Fruit fly (Drosophila melanogaster) whole organism, embryonic: ENCODE measurements around the gene vvl.

Experiments used
- Antp ChIP-seq: fragments of 200-800 bp; sonication (Bioruptor generic); optimal IDR thresholded peaks from 3 replicates; lab custom pipeline; 2016; ENCODE audit warnings: missing biosample characterization, missing genetic modification characterization
- Awh ChIP-seq: fragments of 200-800 bp; sonication (Bioruptor generic); IDR thresholded peaks from 2 replicates; pipeline ENCODE4, ENCODE4 v1.3.6; 2022; ENCODE audit warnings: missing biosample characterization, missing genetic modification characterization
- BEAF-32 ChIP-seq: fragments of 200-800 bp; sonication (Bioruptor generic); optimal IDR thresholded peaks from 3 replicates; lab custom pipeline; 2017; ENCODE audit warnings: missing biosample characterization, missing genetic modification characterization, mild to moderate bottlenecking, moderate library complexity, missing genetic modification reagents
- Blimp-1 ChIP-seq: fragments of 200-800 bp; sonication (Bioruptor generic); optimal IDR thresholded peaks from 3 replicates; lab custom pipeline; 2018; ENCODE audit warnings: missing biosample characterization, missing genetic modification characterization, mild to moderate bottlenecking, moderate library complexity, missing genetic modification reagents
- CG10321 ChIP-seq: fragments of 200-800 bp; sonication (Bioruptor generic); IDR thresholded peaks from 2 replicates; pipeline ENCODE4 v1.3.6; 2022; ENCODE audit warnings: missing biosample characterization, missing genetic modification characterization
- CG10979 ChIP-seq: fragments of 200-800 bp; sonication (Bioruptor generic); optimal IDR thresholded peaks from 2 replicates; lab custom pipeline; 2018; ENCODE audit warnings: missing biosample characterization, mild to moderate bottlenecking, missing genetic modification characterization, moderate library complexity
- CG11695 ChIP-seq: fragments of 200-800 bp; sonication (Bioruptor generic); IDR thresholded peaks from 3 replicates; pipeline ENCODE4 v1.3.6; 2022; ENCODE audit warnings: missing biosample characterization, missing genetic modification characterization
- CG12219 ChIP-seq: fragments of 200-800 bp; sonication (Bioruptor generic); optimal IDR thresholded peaks from 3 replicates; lab custom pipeline; 2018; ENCODE audit warnings: missing biosample characterization, mild to moderate bottlenecking, missing genetic modification characterization
- CG1233 ChIP-seq: fragments of 200-800 bp; sonication (Bioruptor generic); optimal IDR thresholded peaks from 4 replicates; lab custom pipeline; 2018; ENCODE audit warnings: missing biosample characterization, mild to moderate bottlenecking, missing genetic modification characterization
- CG14710 ChIP-seq: fragments of 200-800 bp; sonication (Bioruptor generic); optimal IDR thresholded peaks from 3 replicates; lab custom pipeline; 2019; ENCODE audit warnings: missing biosample characterization, mild to moderate bottlenecking, missing genetic modification characterization, moderate library complexity
- CG1603 ChIP-seq: fragments of 200-800 bp; sonication (Bioruptor generic); optimal IDR thresholded peaks from 2 replicates; lab custom pipeline; 2019; ENCODE audit warnings: missing biosample characterization, mild to moderate bottlenecking, missing genetic modification characterization, moderate library complexity
- CG18262 ChIP-seq: fragments of 200-800 bp; optimal IDR thresholded peaks from 3 replicates; lab custom pipeline; 2019; ENCODE audit warnings: missing biosample characterization, mild to moderate bottlenecking, missing genetic modification characterization, moderate library complexity
- CG3726 ChIP-seq: fragments of 200-800 bp; sonication (Bioruptor generic); IDR thresholded peaks from 3 replicates; pipeline ENCODE4, ENCODE4 v1.3.6; 2022; ENCODE audit warnings: missing biosample characterization, missing genetic modification characterization
- CG6175 ChIP-seq: fragments of 200-800 bp; sonication (Bioruptor generic); IDR thresholded peaks from 3 replicates; pipeline ENCODE4 v1.3.6; 2022; ENCODE audit warnings: missing biosample characterization, missing genetic modification characterization
- CG6689 ChIP-seq: fragments of 200-800 bp; sonication (Bioruptor generic); IDR thresholded peaks from 2 replicates; pipeline ENCODE4 v1.3.6; 2022; ENCODE audit warnings: missing biosample characterization, missing genetic modification characterization
- CG8359 ChIP-seq: fragments of 200-800 bp; sonication (Bioruptor generic); optimal IDR thresholded peaks from 2 replicates; lab custom pipeline; 2017; ENCODE audit warnings: missing biosample characterization, mild to moderate bottlenecking, missing genetic modification characterization, borderline replicate concordance
- Dp ChIP-seq: fragments of 200-800 bp; sonication (Bioruptor generic); optimal IDR thresholded peaks from 2 replicates; lab custom pipeline; 2018; ENCODE audit warnings: missing biosample characterization, mild to moderate bottlenecking, missing genetic modification characterization, moderate library complexity
- Drgx ChIP-seq: fragments of 200-800 bp; sonication (Bioruptor generic); IDR thresholded peaks from 2 replicates; pipeline ENCODE4 v1.3.6; 2022; ENCODE audit warnings: missing biosample characterization, missing genetic modification characterization
- H15 ChIP-seq: fragments of 200-800 bp; sonication (Bioruptor generic); IDR thresholded peaks from 3 replicates; pipeline ENCODE4 v1.3.6; 2022; ENCODE audit warnings: missing biosample characterization, missing genetic modification characterization
- Med ChIP-seq: fragments of 200-800 bp; sonication (Bioruptor generic); peaks from one replicate; lab custom pipeline; 2016; ENCODE audit warnings: missing biosample characterization, missing genetic modification characterization, mild to moderate bottlenecking, inconsistent platforms, moderate library complexity
- Neu2 ChIP-seq: fragments of 200-800 bp; sonication (Bioruptor generic); optimal IDR thresholded peaks from 3 replicates; lab custom pipeline; 2016; ENCODE audit warnings: missing biosample characterization, missing genetic modification characterization, borderline replicate concordance
- Ptx1 ChIP-seq: fragments of 200-800 bp; sonication (Bioruptor generic); IDR thresholded peaks from 2 replicates; pipeline ENCODE4 v1.3.6; 2022; ENCODE audit warnings: missing biosample characterization, missing genetic modification characterization
- Sry-β ChIP-seq: fragments of 200-800 bp; sonication (Bioruptor generic); optimal IDR thresholded peaks from 2 replicates; lab custom pipeline; 2018; ENCODE audit warnings: missing biosample characterization, mild to moderate bottlenecking, missing genetic modification characterization, moderate library complexity
- Xrp1 ChIP-seq: fragments of 200-800 bp; sonication (Bioruptor generic); IDR thresholded peaks from 2 replicates; pipeline ENCODE4 v1.3.6; 2022; ENCODE audit warnings: missing biosample characterization, missing genetic modification characterization
- bsh ChIP-seq, 2 experiments: fragments of 200-800 bp; sonication (Bioruptor generic); optimal IDR thresholded peaks; 2 replicates each; lab custom pipeline; 2017 to 2018; ENCODE audit warnings: mild to moderate bottlenecking in 2 of 2, missing biosample characterization in 2 of 2, missing genetic modification characterization in 2 of 2, moderate library complexity in 1 of 2
- dan ChIP-seq: fragments of 200-800 bp; sonication (Bioruptor generic); IDR thresholded peaks from 2 replicates; pipeline ENCODE4 v1.3.6; 2022; ENCODE audit warnings: missing biosample characterization, missing genetic modification characterization
- danr ChIP-seq: fragments of 200-800 bp; sonication (Bioruptor generic); IDR thresholded peaks from 2 replicates; pipeline ENCODE4 v1.3.6; 2022; ENCODE audit warnings: missing biosample characterization, missing genetic modification characterization
- dmrt11E ChIP-seq: fragments of 200-800 bp; sonication (Bioruptor generic); optimal IDR thresholded peaks from 3 replicates; lab custom pipeline; 2018; ENCODE audit warnings: missing biosample characterization, mild to moderate bottlenecking, missing genetic modification characterization, moderate library complexity
- fd96Cb ChIP-seq: fragments of 200-800 bp; sonication (Bioruptor generic); optimal IDR thresholded peaks from 2 replicates; lab custom pipeline; 2018; ENCODE audit warnings: missing biosample characterization, mild to moderate bottlenecking, missing genetic modification characterization, moderate library complexity
- gem ChIP-seq: fragments of 200-800 bp; sonication (Bioruptor generic); optimal IDR thresholded peaks from 2 replicates; lab custom pipeline; 2019; ENCODE audit warnings: missing biosample characterization, mild to moderate bottlenecking, missing genetic modification characterization, moderate library complexity
- her ChIP-seq: fragments of 200-800 bp; sonication (Bioruptor generic); optimal IDR thresholded peaks from 2 replicates; lab custom pipeline; 2016; ENCODE audit warnings: missing biosample characterization, missing genetic modification characterization
- prd ChIP-seq, 3 experiments: fragments of >200 bp in 2 of 3; fragments of 200-800 bp in 1 of 3; sonication (Bioruptor generic) in 1 of 3; optimal IDR thresholded peaks in 2 of 3; IDR thresholded peaks in 1 of 3; 2 replicates in 2 of 3; 3 replicates in 1 of 3; pipeline versions ENCODE4 v1.3.6 to Lab custom; 2017 to 2022; ENCODE audit warnings: missing biosample characterization in 1 of 3, missing genetic modification characterization in 1 of 3
- pum ChIP-seq: fragments of 200-800 bp; sonication (Bioruptor generic); optimal IDR thresholded peaks from 2 replicates; lab custom pipeline; 2016; ENCODE audit warnings: missing biosample characterization, missing genetic modification characterization
- sc ChIP-seq, 3 experiments: fragments of >200 bp in 2 of 3; fragments of 200-800 bp in 1 of 3; sonication (Bioruptor generic) in 1 of 3; optimal IDR thresholded peaks; 2 replicates in 2 of 3; 3 replicates in 1 of 3; lab custom pipeline; 2017; ENCODE audit warnings: mild to moderate bottlenecking in 1 of 3, missing biosample characterization in 1 of 3, missing genetic modification characterization in 1 of 3, missing genetic modification reagents in 1 of 3
- sens ChIP-seq: fragments of 200-800 bp; sonication (Bioruptor generic); peaks from one replicate; lab custom pipeline; 2016; ENCODE audit warnings: missing biosample characterization, missing genetic modification characterization
- sim ChIP-seq: fragments of 200-800 bp; sonication (Bioruptor generic); IDR thresholded peaks from 2 replicates; pipeline ENCODE4 v1.3.6; 2022; ENCODE audit warnings: missing biosample characterization, missing genetic modification characterization
- vvl ChIP-seq: fragments of 200-800 bp; sonication (Bioruptor generic); IDR thresholded peaks from 2 replicates; pipeline ENCODE4 v1.3.6; 2022; ENCODE audit warnings: missing biosample characterization, missing genetic modification characterization
- zen ChIP-seq: fragments of 200-800 bp; sonication (Bioruptor generic); optimal IDR thresholded peaks from 3 replicates; lab custom pipeline; 2018; ENCODE audit warnings: missing biosample characterization, mild to moderate bottlenecking, missing genetic modification characterization, moderate library complexity
- zfh1 ChIP-seq: fragments of 200-800 bp; sonication (Bioruptor generic); IDR thresholded peaks from 3 replicates; pipeline ENCODE4 v1.3.6; 2022; ENCODE audit warnings: missing biosample characterization, missing genetic modification characterization

vvl gene

DNA sequence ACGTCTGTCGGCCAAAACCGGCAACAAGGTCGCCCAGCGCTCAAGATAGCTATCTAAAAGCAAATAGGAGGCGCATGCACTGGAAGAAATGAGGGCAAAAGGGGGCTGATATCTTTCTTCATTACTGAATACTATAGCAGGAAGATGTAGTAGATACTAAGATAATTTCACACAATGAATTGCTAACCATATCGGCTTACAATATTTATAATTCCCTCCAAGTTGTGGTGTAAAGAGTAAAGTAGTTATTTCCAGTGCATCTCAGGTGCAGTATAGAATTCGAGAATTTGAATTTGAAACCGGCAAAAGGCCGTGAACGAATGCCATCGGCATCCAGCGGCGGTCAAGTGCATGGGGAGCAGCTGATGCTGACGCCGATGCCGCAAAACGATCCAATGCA, 9.6 kb downstream of the vvl start:
- TF ChIP-seq CG12219 (GFP tag; lab: Kevin White, UChicago) (no peak), CG14710 (peak; percentile 2), fd96Cb (tag; lab: Kevin White, UChicago) (peak; percentile 11), zfh1 (GFP tag; lab: Robert Waterston, UW) (peak; percentile 64; the same call in 2 of the 3 replicates), Antp (GFP tag; lab: Kevin White, UChicago) (no peak), bsh (GFP tag; optimal IDR thresholded peaks at IDR 0.05; lab: Kevin White, UChicago) (peak in 1 of 2 experiments; percentile 0), dan (GFP tag; lab: Robert Waterston, UW) (no peak), Neu2 (GFP tag; lab: Kevin White, UChicago) (no peak), sens (GFP tag; lab: Kevin White, UChicago) (peak; percentile 56), Sry-β (GFP tag; lab: Kevin White, UChicago) (no peak), CG18262 (tag; lab: Kevin White, UChicago) (peak; percentile 12), sim (GFP tag; lab: Robert Waterston, UW) (no peak), Awh (GFP tag; lab: Robert Waterston, UW) (no peak), pum (GFP tag; lab: Kevin White, UChicago) (no peak), dmrt11E (peak; percentile 20), CG10979 (tag; lab: Kevin White, UChicago) (peak; percentile 23), Ptx1 (GFP tag; lab: Robert Waterston, UW) (0 out of 2 replicates have a peak, but pooled peaks have one; percentile 19), H15 (no peak), CG11695 (GFP tag; lab: Robert Waterston, UW) (0 out of 3 replicates have a peak, but pooled peaks have one; percentile 26), prd (optimal IDR thresholded peaks at IDR 0.05; lab: Kevin White, UChicago) (no peak), prd (GFP tag; IDR thresholded peaks at IDR 0.05; lab: Robert Waterston, UW) (peak; percentile 65; the same call in 1 of the 3 replicates), her (GFP tag; lab: Kevin White, UChicago) (no peak), gem (tag; lab: Kevin White, UChicago) (peak; percentile 21), Med (peak; percentile 39), CG10321 (GFP tag; lab: Robert Waterston, UW) (no peak), CG8359 (GFP tag; lab: Kevin White, UChicago) (no peak), BEAF-32 (GFP tag; lab: Kevin White, UChicago) (no peak), Xrp1 (GFP tag; lab: Robert Waterston, UW) (peak; percentile 51), CG6689 (GFP tag; lab: Robert Waterston, UW) (peak; percentile 38; the same call in 1 of the 2 replicates), CG6175 (GFP tag; lab: Robert Waterston, UW) (no peak), Blimp-1 (GFP tag; lab: Kevin White, UChicago) (peak; percentile 5), CG1233 (GFP tag; lab: Kevin White, UChicago) (no peak), zen (tag; lab: Kevin White, UChicago) (peak; percentile 45), vvl (GFP tag; lab: Robert Waterston, UW) (peak; percentile 65), Dp (GFP tag; lab: Kevin White, UChicago) (no peak), sc (optimal IDR thresholded peaks at IDR 0.05; lab: Kevin White, UChicago) (no peak), sc (GFP tag; optimal IDR thresholded peaks at IDR 0.05; lab: Kevin White, UChicago) (no peak), danr (GFP tag; lab: Robert Waterston, UW) (no peak), Drgx (GFP tag; lab: Robert Waterston, UW) (peak; percentile 72), CG3726 (0 out of 3 replicates have a peak, but pooled peaks have one; percentile 29), CG1603 (tag; lab: Kevin White, UChicago) (peak; percentile 5)
